ENCODE assay signal across 1 fruit fly cellular context in the genomic region with DNA sequence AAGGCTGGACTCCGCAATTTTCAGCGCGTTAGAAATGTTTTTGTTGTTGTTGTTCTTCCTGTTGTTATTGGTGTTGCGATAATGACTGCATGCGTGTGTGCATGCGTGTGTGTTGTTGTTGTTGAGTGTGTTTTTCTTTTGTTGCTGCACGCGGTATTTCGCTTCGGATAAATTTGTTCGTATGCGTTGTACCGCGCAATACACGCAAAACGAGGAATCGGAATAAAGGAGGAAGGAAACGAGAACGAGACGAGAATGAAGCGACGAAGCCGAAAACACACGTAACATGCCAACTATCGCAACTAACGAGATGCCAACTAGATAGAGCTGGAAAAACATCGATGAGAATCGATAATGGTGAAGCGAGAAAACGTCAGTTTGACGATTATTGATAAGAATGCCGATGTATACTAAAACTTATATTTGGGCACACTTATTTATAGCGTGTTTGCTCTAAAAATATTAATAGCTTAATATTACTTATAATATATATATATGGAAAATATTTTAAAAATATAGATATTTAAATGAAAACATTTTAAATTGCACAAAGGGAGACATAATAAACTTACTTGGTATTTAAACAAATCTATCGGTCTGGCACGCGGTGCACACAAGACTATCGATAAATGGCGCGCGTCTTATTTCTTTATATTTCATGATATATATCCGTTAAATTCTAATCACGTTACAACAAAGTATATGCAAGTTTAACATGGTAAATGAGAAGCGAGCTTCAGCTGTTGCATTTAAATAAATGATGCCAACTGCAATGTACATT.
TF ChIP-seq lines count a peak whose summit lies in the region.

A gene (minus strand): TSS at position 318 of the 781 bp plus-strand sequence.

TF ChIP-seq in whole organism, embryonic, 481 proteins besides CTCF, POLR2A, EP300 and RAD21 (continued from another document):
- TF ChIP-seq CG12744 (GFP tag; optimal IDR thresholded peaks at IDR 0.05; lab: Kevin White, UChicago) (no peak), CG17612 (GFP tag; IDR thresholded peaks at IDR 0.05; lab: Robert Waterston, UW) (no peak), CG1603 (tag; optimal IDR thresholded peaks at IDR 0.05; lab: Kevin White, UChicago) (peak; percentile 28), nau (GFP tag; optimal IDR thresholded peaks at IDR 0.05; lab: Kevin White, UChicago) (no peak), CG9215 (GFP tag; IDR thresholded peaks at IDR 0.05; lab: Robert Waterston, UW) (no peak), CG10543 (GFP tag; optimal IDR thresholded peaks at IDR 0.05; lab: Kevin White, UChicago) (no peak), CG15601 (tag; optimal IDR thresholded peaks at IDR 0.05; lab: Kevin White, UChicago) (no peak), prd (optimal IDR thresholded peaks at IDR 0.05; lab: Kevin White, UChicago) (no peak), prd (GFP tag; IDR thresholded peaks at IDR 0.05; lab: Robert Waterston, UW) (no peak), Xrp1 (GFP tag; IDR thresholded peaks at IDR 0.05; lab: Robert Waterston, UW) (no peak), CG15269 (tag; optimal IDR thresholded peaks at IDR 0.05; lab: Kevin White, UChicago) (no peak), Max (GFP tag; optimal IDR thresholded peaks at IDR 0.05; lab: Kevin White, UChicago) (no peak), gcm2 (GFP tag; optimal IDR thresholded peaks at IDR 0.05; lab: Kevin White, UChicago) (no peak), ATbp (GFP tag; optimal IDR thresholded peaks at IDR 0.05; lab: Kevin White, UChicago) (no peak), Dek (tag; optimal IDR thresholded peaks at IDR 0.05; lab: Kevin White, UChicago) (no peak), cg (GFP tag; optimal IDR thresholded peaks at IDR 0.05; lab: Kevin White, UChicago) (peak; percentile 66)
